Worm (Caenorhabditis elegans) whole organism, L2 larva: Measurements from ENCODE around the gene lron-13.

Experiments used
- C34F6.9 ChIP-seq: fragments of 150-350 bp; optimal IDR thresholded peaks from 2 replicates; lab custom pipeline; 2014; ENCODE audit warnings: missing biosample characterization, missing genetic modification characterization
- egl-27 ChIP-seq: sonication (generic microtip); optimal IDR thresholded peaks from 3 replicates; lab custom pipeline; 2017; ENCODE audit warnings: missing biosample characterization, missing genetic modification reagents, missing genetic modification characterization
- fos-1 ChIP-seq: fragments of 150-350 bp; optimal IDR thresholded peaks from 2 replicates; lab custom pipeline; 2014; ENCODE audit warnings: missing biosample characterization, missing genetic modification characterization
- lin-39 ChIP-seq: fragments of 150-350 bp; optimal IDR thresholded peaks from 2 replicates; lab custom pipeline; 2014; ENCODE audit warnings: missing biosample characterization, missing genetic modification reagents, missing genetic modification characterization
- lsy-2 ChIP-seq, 2 experiments: fragments of 150-350 bp in 1 of 2; sonication (generic microtip) in 1 of 2; optimal IDR thresholded peaks; 2 replicates each; lab custom pipeline; 2014 to 2017; ENCODE audit warnings: missing biosample characterization in 2 of 2, missing genetic modification characterization in 2 of 2
- mab-5 ChIP-seq: fragments of 150-350 bp; optimal IDR thresholded peaks from 2 replicates; lab custom pipeline; 2014; ENCODE audit warnings: missing biosample characterization, missing genetic modification characterization
- mbf-1 ChIP-seq: sonication (generic microtip); optimal IDR thresholded peaks from 2 replicates; lab custom pipeline; 2017; ENCODE audit warnings: missing biosample characterization, missing genetic modification characterization
- nhr-11 ChIP-seq: fragments of 150-350 bp; optimal IDR thresholded peaks from 2 replicates; lab custom pipeline; 2014; ENCODE audit warnings: missing biosample characterization, missing genetic modification characterization
- nhr-25 ChIP-seq: fragments of 150-350 bp; sonication (generic microtip); optimal IDR thresholded peaks from 3 replicates; lab custom pipeline; 2014; ENCODE audit warnings: missing biosample characterization, missing genetic modification characterization
- skn-1 ChIP-seq: sonication (generic microtip); optimal IDR thresholded peaks from 2 replicates; lab custom pipeline; 2017; ENCODE audit warnings: missing biosample characterization, missing genetic modification characterization
- sma-3 ChIP-seq: sonication (generic microtip); optimal IDR thresholded peaks from 2 replicates; lab custom pipeline; 2016; ENCODE audit warnings: missing genetic modification reagents, missing genetic modification characterization, missing compliant biosample characterization
- ztf-1 ChIP-seq: fragments of 200-800 bp; sonication (Bioruptor generic); conservative IDR thresholded peaks from 2 replicates; pipeline ENCODE4 v1.3.6; 2022; ENCODE audit warnings: missing genetic modification characterization, missing compliant biosample characterization
- ztf-11 ChIP-seq: sonication (generic microtip); optimal IDR thresholded peaks from 2 replicates; lab custom pipeline; 2017; ENCODE audit warnings: missing biosample characterization, missing genetic modification characterization

ce11 chrIII:13528513-13529249, 1.4 kb downstream of the lron-13 start:
- TF ChIP-seq lin-39 (tag; lab: Kevin White, UChicago) (no peak), egl-27 (tag; lab: Kevin White, UChicago) (no peak), skn-1 (tag; lab: Kevin White, UChicago) (no peak), ztf-11 (no peak), mbf-1 (tag; lab: Kevin White, UChicago) (no peak), nhr-11 (tag; lab: Kevin White, UChicago) (no peak), lsy-2 (tag; optimal IDR thresholded peaks at IDR 0.05; lab: Kevin White, UChicago) (no peak), mab-5 (tag; lab: Kevin White, UChicago) (no peak), ztf-1 (GFP tag; lab: Robert Waterston, UW) (no peak), nhr-25 (tag; lab: Kevin White, UChicago) (no peak), fos-1 (tag; lab: Kevin White, UChicago) (peak; percentile 74), C34F6.9 (tag; lab: Kevin White, UChicago) (no peak), sma-3 (GFP tag; lab: Kevin White, UChicago) (no peak)
